ENCODE assay signal across 1 fruit fly cellular context in genomic region chr3R:8356626-8357290, dm6.
TF ChIP-seq lines count a peak whose summit lies in the region.

TSS of gene stck (plus strand) at chr3R:8356978.

TF ChIP-seq in whole organism, embryonic, 481 proteins besides CTCF, POLR2A, EP300 and RAD21 (continued from another document and continues in another):
- TF ChIP-seq Dref (GFP tag; IDR thresholded peaks at IDR 0.05; lab: Robert Waterston, UW) (peak; percentile 98), vfl (GFP tag; optimal IDR thresholded peaks at IDR 0.05; lab: Kevin White, UChicago) (no peak), Abd-B (GFP tag; optimal IDR thresholded peaks at IDR 0.05; lab: Kevin White, UChicago) (no peak), CG11560 (tag; IDR thresholded peaks at IDR 0.05; lab: Robert Waterston, UW) (no peak), CG3847 (GFP tag; IDR thresholded peaks at IDR 0.05; lab: Robert Waterston, UW) (no peak), dmrt11E (tag; optimal IDR thresholded peaks at IDR 0.05; lab: Kevin White, UChicago) (no peak), fd3F (GFP tag; optimal IDR thresholded peaks at IDR 0.05; lab: Kevin White, UChicago) (no peak), z (GFP tag; IDR thresholded peaks at IDR 0.05; lab: Robert Waterston, UW) (no peak), CG9876 (GFP tag; optimal IDR thresholded peaks at IDR 0.05; lab: Kevin White, UChicago) (no peak), odd (GFP tag; optimal IDR thresholded peaks at IDR 0.05; lab: Kevin White, UChicago) (no peak), tap (tag; optimal IDR thresholded peaks at IDR 0.05; lab: Kevin White, UChicago) (no peak), ERR (GFP tag; optimal IDR thresholded peaks at IDR 0.05; lab: Kevin White, UChicago) (no peak), ewg (GFP tag; optimal IDR thresholded peaks at IDR 0.05; lab: Kevin White, UChicago) (peak; percentile 34), CG12769 (tag; optimal IDR thresholded peaks at IDR 0.05; lab: Kevin White, UChicago) (no peak), ara (GFP tag; IDR thresholded peaks at IDR 0.05; lab: Robert Waterston, UW) (no peak), CG8388 (GFP tag; optimal IDR thresholded peaks at IDR 0.05; lab: Kevin White, UChicago) (no peak), slp2 (GFP tag; optimal IDR thresholded peaks at IDR 0.05; lab: Kevin White, UChicago) (no peak), CG17568 (GFP tag; optimal IDR thresholded peaks at IDR 0.05; lab: Kevin White, UChicago) (no peak), HmgZ (tag; optimal IDR thresholded peaks at IDR 0.05; lab: Kevin White, UChicago) (peak; percentile 14), Chrac-16 (GFP tag; optimal IDR thresholded peaks at IDR 0.05; lab: Kevin White, UChicago) (no peak), MTF-1 (GFP tag; optimal IDR thresholded peaks at IDR 0.05; lab: Kevin White, UChicago; ENCODE audit: borderline replicate concordance) (no peak), Rx (GFP tag; IDR thresholded peaks at IDR 0.05; lab: Robert Waterston, UW) (no peak), pum (GFP tag; optimal IDR thresholded peaks at IDR 0.05; lab: Kevin White, UChicago) (no peak), CG18619 (GFP tag; optimal IDR thresholded peaks at IDR 0.05; lab: Kevin White, UChicago) (no peak), insv (GFP tag; optimal IDR thresholded peaks at IDR 0.05; lab: Kevin White, UChicago) (no peak), hb (GFP tag; IDR thresholded peaks at IDR 0.05; lab: Robert Waterston, UW; ENCODE audit: partially characterized antibody) (no peak), trem (tag; optimal IDR thresholded peaks at IDR 0.05; lab: Kevin White, UChicago) (peak; percentile 22), CG9727 (GFP tag; optimal IDR thresholded peaks at IDR 0.05; lab: Kevin White, UChicago) (no peak), h (optimal IDR thresholded peaks at IDR 0.05; lab: Kevin White, UChicago) (no peak), zen (tag; optimal IDR thresholded peaks at IDR 0.05; lab: Kevin White, UChicago) (peak; percentile 14), CG9797 (GFP tag; optimal IDR thresholded peaks at IDR 0.05; lab: Kevin White, UChicago) (peak; percentile 78), NC2α (GFP tag; optimal IDR thresholded peaks at IDR 0.05; lab: Kevin White, UChicago) (no peak), Mad (GFP tag; optimal IDR thresholded peaks at IDR 0.05; lab: Kevin White, UChicago) (no peak), run (tag; optimal IDR thresholded peaks at IDR 0.05; lab: Kevin White, UChicago) (no peak), CG4424 (GFP tag; optimal IDR thresholded peaks at IDR 0.05; lab: Kevin White, UChicago) (no peak), CG14965 (GFP tag; optimal IDR thresholded peaks at IDR 0.05; lab: Kevin White, UChicago; ENCODE audit: borderline replicate concordance) (no peak), Opbp (GFP tag; IDR thresholded peaks at IDR 0.05; lab: Robert Waterston, UW; ENCODE audit: partially characterized antibody) (peak; percentile 61), sima (GFP tag; optimal IDR thresholded peaks at IDR 0.05; lab: Kevin White, UChicago) (no peak), CG10979 (tag; optimal IDR thresholded peaks at IDR 0.05; lab: Kevin White, UChicago) (no peak), zf30C (GFP tag; optimal IDR thresholded peaks at IDR 0.05; lab: Kevin White, UChicago) (no peak), onecut (GFP tag; IDR thresholded peaks at IDR 0.05; lab: Robert Waterston, UW) (no peak), D (optimal IDR thresholded peaks at IDR 0.05; lab: Kevin White, UChicago) (no peak), D (GFP tag; optimal IDR thresholded peaks at IDR 0.05; lab: Kevin White, UChicago) (no peak), Nf-YB (GFP tag; optimal IDR thresholded peaks at IDR 0.05; lab: Kevin White, UChicago) (no peak), NFAT (GFP tag; IDR thresholded peaks at IDR 0.05; lab: Robert Waterston, UW) (no peak), Ptx1 (GFP tag; IDR thresholded peaks at IDR 0.05; lab: Robert Waterston, UW) (no peak), pho (GFP tag; optimal IDR thresholded peaks at IDR 0.05; lab: Kevin White, UChicago) (peak; percentile 7), grn (GFP tag; optimal IDR thresholded peaks at IDR 0.05; lab: Kevin White, UChicago) (no peak), CG8924 (tag; optimal IDR thresholded peaks at IDR 0.05; lab: Kevin White, UChicago) (no peak), CG11093 (GFP tag; IDR thresholded peaks at IDR 0.05; lab: Robert Waterston, UW) (no peak), CG13424 (tag; optimal IDR thresholded peaks at IDR 0.05; lab: Kevin White, UChicago) (no peak), Oli (tag; optimal IDR thresholded peaks at IDR 0.05; lab: Kevin White, UChicago) (no peak), disco-r (GFP tag; optimal IDR thresholded peaks at IDR 0.05; lab: Kevin White, UChicago) (no peak), Nf-YA (GFP tag; IDR thresholded peaks at IDR 0.05; lab: Robert Waterston, UW) (no peak), CG3281 (GFP tag; optimal IDR thresholded peaks at IDR 0.05; lab: Kevin White, UChicago) (no peak), ap (GFP tag; IDR thresholded peaks at IDR 0.05; lab: Robert Waterston, UW) (no peak), CG15479 (GFP tag; optimal IDR thresholded peaks at IDR 0.05; lab: Kevin White, UChicago) (no peak), vnd (GFP tag; IDR thresholded peaks at IDR 0.05; lab: Robert Waterston, UW; ENCODE audit: partially characterized antibody) (peak; percentile 62; the same call in 2 of the 3 replicates), CG7556 (GFP tag; optimal IDR thresholded peaks at IDR 0.05; lab: Kevin White, UChicago) (no peak), CG16815 (GFP tag; optimal IDR thresholded peaks at IDR 0.05; lab: Kevin White, UChicago) (no peak), CG1024 (GFP tag; IDR thresholded peaks at IDR 0.05; lab: Robert Waterston, UW) (no peak), CHES-1-like (GFP tag; optimal IDR thresholded peaks at IDR 0.05; lab: Kevin White, UChicago) (no peak), Xrp1 (GFP tag; IDR thresholded peaks at IDR 0.05; lab: Robert Waterston, UW) (no peak), CG4360 (GFP tag; IDR thresholded peaks at IDR 0.05; lab: Robert Waterston, UW) (peak; percentile 59; the same call in 1 of the 2 replicates), kni (GFP tag; optimal IDR thresholded peaks at IDR 0.05; lab: Kevin White, UChicago) (no peak), mld (GFP tag; IDR thresholded peaks at IDR 0.05; lab: Robert Waterston, UW; ENCODE audit: partially characterized antibody) (no peak), pnt (GFP tag; optimal IDR thresholded peaks at IDR 0.05; lab: Kevin White, UChicago) (no peak), Camta (GFP tag; optimal IDR thresholded peaks at IDR 0.05; lab: Kevin White, UChicago) (no peak), Fer1 (GFP tag; optimal IDR thresholded peaks at IDR 0.05; lab: Kevin White, UChicago) (no peak), CG4404 (GFP tag; IDR thresholded peaks at IDR 0.05; lab: Robert Waterston, UW) (no peak), Xbp1 (GFP tag; optimal IDR thresholded peaks at IDR 0.05; lab: Kevin White, UChicago) (no peak), CG10274 (GFP tag; optimal IDR thresholded peaks at IDR 0.05; lab: Kevin White, UChicago) (no peak), nmo (GFP tag; optimal IDR thresholded peaks at IDR 0.05; lab: Kevin White, UChicago) (peak; percentile 51), CG9215 (GFP tag; IDR thresholded peaks at IDR 0.05; lab: Robert Waterston, UW) (no peak), ase (GFP tag; IDR thresholded peaks at IDR 0.05; lab: Robert Waterston, UW) (no peak), lov (optimal IDR thresholded peaks at IDR 0.05; lab: Kevin White, UChicago) (no peak), lov (GFP tag; IDR thresholded peaks at IDR 0.05; lab: Robert Waterston, UW) (no peak), Lim3 (GFP tag; IDR thresholded peaks at IDR 0.05; lab: Robert Waterston, UW) (no peak), luna (GFP tag; optimal IDR thresholded peaks at IDR 0.05; lab: Kevin White, UChicago) (no peak), ssp (GFP tag; IDR thresholded peaks at IDR 0.05; lab: Robert Waterston, UW) (no peak), gcm (GFP tag; optimal IDR thresholded peaks at IDR 0.05; lab: Kevin White, UChicago) (no peak), Bgb (GFP tag; IDR thresholded peaks at IDR 0.05; lab: Robert Waterston, UW; ENCODE audit: partially characterized antibody) (peak; percentile 67), dan (GFP tag; IDR thresholded peaks at IDR 0.05; lab: Robert Waterston, UW) (no peak), Fer3 (tag; optimal IDR thresholded peaks at IDR 0.05; lab: Kevin White, UChicago) (no peak), Max (GFP tag; optimal IDR thresholded peaks at IDR 0.05; lab: Kevin White, UChicago) (no peak), kay (GFP tag; optimal IDR thresholded peaks at IDR 0.05; lab: Kevin White, UChicago) (no peak), CrebB (tag; optimal IDR thresholded peaks at IDR 0.05; lab: Kevin White, UChicago) (no peak), Myb (GFP tag; optimal IDR thresholded peaks at IDR 0.05; lab: Kevin White, UChicago) (peak; percentile 25), CG2678 (tag; optimal IDR thresholded peaks at IDR 0.05; lab: Kevin White, UChicago) (no peak), Blimp-1 (GFP tag; optimal IDR thresholded peaks at IDR 0.05; lab: Kevin White, UChicago) (no peak), CG5180 (GFP tag; optimal IDR thresholded peaks at IDR 0.05; lab: Kevin White, UChicago) (no peak), toy (GFP tag; IDR thresholded peaks at IDR 0.05; lab: Robert Waterston, UW) (no peak), Scr (GFP tag; IDR thresholded peaks at IDR 0.05; lab: Robert Waterston, UW; ENCODE audit: partially characterized antibody) (peak; percentile 61), CG4854 (GFP tag; optimal IDR thresholded peaks at IDR 0.05; lab: Kevin White, UChicago) (no peak), shn (GFP tag; optimal IDR thresholded peaks at IDR 0.05; lab: Kevin White, UChicago) (no peak), CG11723 (GFP tag; optimal IDR thresholded peaks at IDR 0.05; lab: Kevin White, UChicago) (no peak), CG18764 (GFP tag; optimal IDR thresholded peaks at IDR 0.05; lab: Kevin White, UChicago) (no peak), CG30403 (GFP tag; optimal IDR thresholded peaks at IDR 0.05; lab: Kevin White, UChicago) (no peak), Six4 (GFP tag; optimal IDR thresholded peaks at IDR 0.05; lab: Kevin White, UChicago) (no peak), twi (tag; optimal IDR thresholded peaks at IDR 0.05; lab: Kevin White, UChicago) (no peak), unpg (GFP tag; optimal IDR thresholded peaks at IDR 0.05; lab: Kevin White, UChicago) (no peak), CG7745 (tag; optimal IDR thresholded peaks at IDR 0.05; lab: Kevin White, UChicago) (no peak), CG10959 (GFP tag; IDR thresholded peaks at IDR 0.05; lab: Robert Waterston, UW) (no peak), Deaf1 (tag; optimal IDR thresholded peaks at IDR 0.05; lab: Kevin White, UChicago) (no peak), Stat92E (GFP tag; optimal IDR thresholded peaks at IDR 0.05; lab: Kevin White, UChicago) (peak in 1 of 3 experiments; percentile 16), schlank (tag; optimal IDR thresholded peaks at IDR 0.05; lab: Kevin White, UChicago) (peak; percentile 25), cg (GFP tag; optimal IDR thresholded peaks at IDR 0.05; lab: Kevin White, UChicago) (no peak), Sox100B (GFP tag; optimal IDR thresholded peaks at IDR 0.05; lab: Kevin White, UChicago) (no peak), mirr (GFP tag; optimal IDR thresholded peaks at IDR 0.05; lab: Kevin White, UChicago) (peak; percentile 97), CG16779 (GFP tag; IDR thresholded peaks at IDR 0.05; lab: Robert Waterston, UW) (no peak), lola (GFP tag; optimal IDR thresholded peaks at IDR 0.05; lab: Kevin White, UChicago) (no peak), Side (GFP tag; optimal IDR thresholded peaks at IDR 0.05; lab: Kevin White, UChicago) (no peak), nom (GFP tag; optimal IDR thresholded peaks at IDR 0.05; lab: Kevin White, UChicago) (no peak), usp (GFP tag; optimal IDR thresholded peaks at IDR 0.05; lab: Kevin White, UChicago) (no peak), Nf-YC (tag; optimal IDR thresholded peaks at IDR 0.05; lab: Kevin White, UChicago) (no peak), Hr51 (GFP tag; optimal IDR thresholded peaks at IDR 0.05; lab: Kevin White, UChicago) (no peak), CG8944 (GFP tag; optimal IDR thresholded peaks at IDR 0.05; lab: Kevin White, UChicago) (no peak), inv (GFP tag; IDR thresholded peaks at IDR 0.05; lab: Robert Waterston, UW; ENCODE audit: partially characterized antibody) (peak; percentile 50; the same call in 1 of the 2 replicates), Sry-β (GFP tag; optimal IDR thresholded peaks at IDR 0.05; lab: Kevin White, UChicago) (peak; percentile 97), CG7928 (GFP tag; optimal IDR thresholded peaks at IDR 0.05; lab: Kevin White, UChicago) (peak; percentile 96), CG6791 (GFP tag; IDR thresholded peaks at IDR 0.05; lab: Robert Waterston, UW; ENCODE audit: partially characterized antibody) (peak; percentile 61; the same call in 2 of the 3 replicates), CG13775 (GFP tag; optimal IDR thresholded peaks at IDR 0.05; lab: Kevin White, UChicago) (no peak), ash1 (GFP tag; optimal IDR thresholded peaks at IDR 0.05; lab: Kevin White, UChicago) (no peak), HLH4C (GFP tag; IDR thresholded peaks at IDR 0.05; lab: Robert Waterston, UW; ENCODE audit: partially characterized antibody) (peak; percentile 76), maf-S (GFP tag; optimal IDR thresholded peaks at IDR 0.05; lab: Kevin White, UChicago) (no peak), CG4282 (GFP tag; optimal IDR thresholded peaks at IDR 0.05; lab: Kevin White, UChicago) (no peak), CG1233 (GFP tag; optimal IDR thresholded peaks at IDR 0.05; lab: Kevin White, UChicago) (no peak), Atf-2 (GFP tag; optimal IDR thresholded peaks at IDR 0.05; lab: Kevin White, UChicago) (no peak), crol (GFP tag; IDR thresholded peaks at IDR 0.05; lab: Robert Waterston, UW) (no peak), CG3726 (GFP tag; IDR thresholded peaks at IDR 0.05; lab: Robert Waterston, UW) (no peak), Vsx1 (GFP tag; optimal IDR thresholded peaks at IDR 0.05; lab: Kevin White, UChicago) (peak; percentile 8), CG18599 (GFP tag; optimal IDR thresholded peaks at IDR 0.05; lab: Kevin White, UChicago) (no peak), ro (GFP tag; IDR thresholded peaks at IDR 0.05; lab: Robert Waterston, UW) (no peak), gt (GFP tag; IDR thresholded peaks at IDR 0.05; lab: Robert Waterston, UW) (no peak), CG17361 (GFP tag; IDR thresholded peaks at IDR 0.05; lab: Robert Waterston, UW) (no peak), crc (GFP tag; optimal IDR thresholded peaks at IDR 0.05; lab: Kevin White, UChicago) (no peak), tll (GFP tag; optimal IDR thresholded peaks at IDR 0.05; lab: Kevin White, UChicago) (no peak), chn (GFP tag; optimal IDR thresholded peaks at IDR 0.05; lab: Kevin White, UChicago) (no peak), CG10209 (GFP tag; optimal IDR thresholded peaks at IDR 0.05; lab: Kevin White, UChicago) (no peak)
